Fruit fly (Drosophila melanogaster) whole organism, prepupa: ENCODE results near the gene Culd.

Experiments
- Blimp-1 ChIP-seq: fragments of 200-800 bp; sonication (Bioruptor generic); optimal IDR thresholded peaks from 3 replicates; lab custom pipeline; 2017; ENCODE audit warnings: missing biosample characterization, missing genetic modification characterization, mild to moderate bottlenecking, moderate library complexity, missing genetic modification reagents
- CG10669 ChIP-seq: fragments of 200-800 bp; sonication (Bioruptor generic); optimal IDR thresholded peaks from 3 replicates; lab custom pipeline; 2018; ENCODE audit warnings: missing biosample characterization, mild to moderate bottlenecking, missing genetic modification characterization, moderate library complexity
- CG11294 ChIP-seq: fragments of 200-800 bp; sonication (Bioruptor generic); IDR thresholded peaks from 2 replicates; pipeline ENCODE4 v1.3.6; 2022; ENCODE audit warnings: missing biosample characterization, missing genetic modification characterization
- CG11762 ChIP-seq: fragments of 200-800 bp; sonication (Bioruptor generic); optimal IDR thresholded peaks from 3 replicates; lab custom pipeline; 2016; ENCODE audit warnings: missing biosample characterization, missing genetic modification characterization; ENCODE audit not compliant: insufficient read depth
- CG11902 ChIP-seq: fragments of 200-800 bp; sonication (Bioruptor generic); optimal IDR thresholded peaks from 3 replicates; lab custom pipeline; 2016; ENCODE audit warnings: missing biosample characterization, missing genetic modification characterization
- CG15336 ChIP-seq: fragments of 200-800 bp; sonication (Bioruptor generic); IDR thresholded peaks from 2 replicates; pipeline ENCODE4 v1.3.6; 2022; ENCODE audit warnings: missing biosample characterization, missing genetic modification characterization
- CG1621 ChIP-seq: fragments of 200-800 bp; sonication (Bioruptor generic); optimal IDR thresholded peaks from 3 replicates; lab custom pipeline; 2018; ENCODE audit warnings: missing biosample characterization, mild to moderate bottlenecking, missing genetic modification characterization
- CG16779 ChIP-seq: fragments of 200-800 bp; sonication (Bioruptor generic); optimal IDR thresholded peaks from 3 replicates; lab custom pipeline; 2017; ENCODE audit warnings: missing biosample characterization, mild to moderate bottlenecking, missing genetic modification characterization
- CG3032 ChIP-seq: fragments of 200-800 bp; optimal IDR thresholded peaks from 2 replicates; lab custom pipeline; 2019; ENCODE audit warnings: missing biosample characterization, mild to moderate bottlenecking, missing genetic modification characterization, moderate library complexity
- CG31627 ChIP-seq: fragments of 200-800 bp; sonication (Bioruptor generic); optimal IDR thresholded peaks from 3 replicates; lab custom pipeline; 2016; ENCODE audit warnings: missing biosample characterization, missing genetic modification characterization
- CG32006 ChIP-seq: fragments of 200-800 bp; sonication (Bioruptor generic); optimal IDR thresholded peaks from 3 replicates; lab custom pipeline; 2017; ENCODE audit warnings: missing biosample characterization, mild to moderate bottlenecking, missing genetic modification characterization
- CG34406 ChIP-seq: fragments of 200-800 bp; sonication (Bioruptor generic); optimal IDR thresholded peaks from 3 replicates; lab custom pipeline; 2016; ENCODE audit warnings: missing biosample characterization, missing genetic modification characterization
- CG3919 ChIP-seq: fragments of 200-800 bp; sonication (Bioruptor generic); optimal IDR thresholded peaks from 3 replicates; lab custom pipeline; 2016; ENCODE audit warnings: missing biosample characterization, missing genetic modification characterization
- CG6163 ChIP-seq: fragments of 200-800 bp; sonication (Bioruptor generic); IDR thresholded peaks from 3 replicates; pipeline ENCODE4 v1.3.6; 2022; ENCODE audit warnings: missing biosample characterization, missing genetic modification characterization
- CG6276 ChIP-seq: fragments of 200-800 bp; sonication (Bioruptor generic); optimal IDR thresholded peaks from 2 replicates; lab custom pipeline; 2017; ENCODE audit warnings: missing biosample characterization, mild to moderate bottlenecking, missing genetic modification characterization
- CG6792 ChIP-seq: fragments of 200-800 bp; sonication (Bioruptor generic); optimal IDR thresholded peaks from 3 replicates; lab custom pipeline; 2016; ENCODE audit warnings: missing biosample characterization, missing genetic modification characterization
- CG6808 ChIP-seq: fragments of 200-800 bp; sonication (Bioruptor generic); optimal IDR thresholded peaks from 3 replicates; lab custom pipeline; 2017; ENCODE audit warnings: missing biosample characterization, missing genetic modification characterization, mild to moderate bottlenecking, moderate library complexity, missing genetic modification reagents
- CG6854 ChIP-seq: fragments of 200-800 bp; sonication (Bioruptor generic); optimal IDR thresholded peaks from 2 replicates; lab custom pipeline; 2017; ENCODE audit warnings: missing biosample characterization, mild to moderate bottlenecking, missing genetic modification characterization
- CG7368 ChIP-seq: fragments of 200-800 bp; sonication (Bioruptor generic); optimal IDR thresholded peaks from 3 replicates; lab custom pipeline; 2016; ENCODE audit warnings: missing biosample characterization, missing genetic modification characterization
- CG8119 ChIP-seq: fragments of 200-800 bp; sonication (Bioruptor generic); IDR thresholded peaks from 3 replicates; pipeline ENCODE4 v1.3.6; 2022; ENCODE audit warnings: missing biosample characterization, missing genetic modification characterization
- CG9139 ChIP-seq: fragments of 200-800 bp; sonication (Bioruptor generic); optimal IDR thresholded peaks from 3 replicates; lab custom pipeline; 2017; ENCODE audit warnings: missing biosample characterization, mild to moderate bottlenecking, missing genetic modification characterization
- Eip75B ChIP-seq: fragments of 200-800 bp; sonication (Bioruptor generic); optimal IDR thresholded peaks from 3 replicates; lab custom pipeline; 2016; ENCODE audit warnings: missing biosample characterization, missing genetic modification characterization
- Eip78C ChIP-seq: fragments of 200-800 bp; sonication (Bioruptor generic); peaks from one replicate; lab custom pipeline; 2016; ENCODE audit warnings: missing biosample characterization, missing genetic modification characterization
- Eip93F ChIP-seq: fragments of 200-800 bp; sonication (Bioruptor generic); optimal IDR thresholded peaks from 2 replicates; lab custom pipeline; 2016; ENCODE audit warnings: missing biosample characterization, mild to moderate bottlenecking, missing genetic modification characterization
- Ets21C ChIP-seq: fragments of 200-800 bp; sonication (Bioruptor generic); optimal IDR thresholded peaks from 3 replicates; lab custom pipeline; 2016; ENCODE audit warnings: missing biosample characterization, missing genetic modification characterization
- Hr39 ChIP-seq: fragments of 200-800 bp; sonication (Bioruptor generic); optimal IDR thresholded peaks from 2 replicates; lab custom pipeline; 2016; ENCODE audit warnings: missing biosample characterization, missing genetic modification characterization
- Hr4 ChIP-seq: fragments of 200-800 bp; sonication (Bioruptor generic); optimal IDR thresholded peaks from 3 replicates; lab custom pipeline; 2016; ENCODE audit warnings: missing biosample characterization, missing genetic modification characterization
- Lpt ChIP-seq: fragments of 200-800 bp; sonication (Bioruptor generic); optimal IDR thresholded peaks from 3 replicates; lab custom pipeline; 2016; ENCODE audit warnings: missing biosample characterization, missing genetic modification characterization
- Met ChIP-seq: fragments of 200-800 bp; sonication (Bioruptor generic); optimal IDR thresholded peaks from 3 replicates; lab custom pipeline; 2016; ENCODE audit warnings: missing biosample characterization, missing genetic modification characterization
- Sox15 ChIP-seq: fragments of 200-800 bp; sonication (Bioruptor generic); optimal IDR thresholded peaks from 3 replicates; lab custom pipeline; 2016; ENCODE audit warnings: missing biosample characterization, missing genetic modification characterization
- achi ChIP-seq: fragments of 200-800 bp; sonication (Bioruptor generic); optimal IDR thresholded peaks from 3 replicates; lab custom pipeline; 2016; ENCODE audit warnings: missing biosample characterization, missing genetic modification characterization
- acj6 ChIP-seq: fragments of 200-800 bp; sonication (Bioruptor generic); optimal IDR thresholded peaks from 3 replicates; lab custom pipeline; 2016; ENCODE audit warnings: missing biosample characterization, missing genetic modification characterization
- cyc ChIP-seq: fragments of 200-800 bp; sonication (Bioruptor generic); optimal IDR thresholded peaks from 3 replicates; lab custom pipeline; 2016; ENCODE audit warnings: missing biosample characterization, missing genetic modification characterization
- dac ChIP-seq: fragments of 200-800 bp; sonication (Bioruptor generic); optimal IDR thresholded peaks from 2 replicates; lab custom pipeline; 2017; ENCODE audit warnings: missing biosample characterization, mild to moderate bottlenecking, missing genetic modification characterization
- dsx ChIP-seq: fragments of 200-800 bp; optimal IDR thresholded peaks from 3 replicates; lab custom pipeline; 2019; ENCODE audit warnings: missing biosample characterization, mild to moderate bottlenecking, missing genetic modification characterization, moderate library complexity; ENCODE audit not compliant: poor library complexity, severe bottlenecking
- eg ChIP-seq: fragments of 200-800 bp; sonication (Bioruptor generic); IDR thresholded peaks from 3 replicates; pipeline ENCODE4 v1.3.6; 2022; ENCODE audit warnings: missing biosample characterization, missing genetic modification characterization
- esn ChIP-seq: fragments of 200-800 bp; sonication (Bioruptor generic); optimal IDR thresholded peaks from 2 replicates; lab custom pipeline; 2016; ENCODE audit warnings: missing biosample characterization, mild to moderate bottlenecking, missing genetic modification characterization, moderate library complexity
- fd59A ChIP-seq: fragments of 200-800 bp; sonication (Bioruptor generic); optimal IDR thresholded peaks from 2 replicates; lab custom pipeline; 2017; ENCODE audit warnings: missing biosample characterization, mild to moderate bottlenecking, missing genetic modification characterization, missing genetic modification reagents
- fd85E ChIP-seq: fragments of 200-800 bp; sonication (Bioruptor generic); optimal IDR thresholded peaks from 3 replicates; lab custom pipeline; 2016; ENCODE audit warnings: missing biosample characterization, missing genetic modification characterization
- lz ChIP-seq: fragments of 200-800 bp; sonication (Bioruptor generic); optimal IDR thresholded peaks from 3 replicates; lab custom pipeline; 2016; ENCODE audit warnings: missing biosample characterization, missing genetic modification characterization
- pdm3 ChIP-seq: fragments of 200-800 bp; sonication (Bioruptor generic); optimal IDR thresholded peaks from 3 replicates; lab custom pipeline; 2016; ENCODE audit warnings: missing biosample characterization, missing genetic modification characterization
- salr ChIP-seq, 2 experiments: fragments of 200-800 bp; sonication (Bioruptor generic); optimal IDR thresholded peaks; 3 replicates each; lab custom pipeline; 2016 to 2018; ENCODE audit warnings: missing biosample characterization in 2 of 2, missing genetic modification characterization in 2 of 2, mild to moderate bottlenecking in 1 of 2
- spab ChIP-seq: fragments of 200-800 bp; sonication (Bioruptor generic); optimal IDR thresholded peaks from 2 replicates; lab custom pipeline; 2017; ENCODE audit warnings: missing biosample characterization, mild to moderate bottlenecking, missing genetic modification characterization, missing genetic modification reagents
- ss ChIP-seq, 2 experiments: fragments of 200-800 bp; sonication (Bioruptor generic); optimal IDR thresholded peaks; 2 replicates in 1 of 2; 3 replicates in 1 of 2; lab custom pipeline; 2017 to 2018; ENCODE audit warnings: mild to moderate bottlenecking in 2 of 2, missing biosample characterization in 2 of 2, missing genetic modification characterization in 2 of 2, moderate library complexity in 1 of 2
- svp ChIP-seq: fragments of 200-800 bp; sonication (Bioruptor generic); peaks from one replicate; lab custom pipeline; 2016; ENCODE audit warnings: missing biosample characterization, missing genetic modification characterization
- topi ChIP-seq: fragments of 200-800 bp; sonication (Bioruptor generic); optimal IDR thresholded peaks from 3 replicates; lab custom pipeline; 2016; ENCODE audit warnings: missing biosample characterization, missing genetic modification characterization
- vri ChIP-seq: fragments of 200-800 bp; sonication (Bioruptor generic); optimal IDR thresholded peaks from 3 replicates; lab custom pipeline; 2016; ENCODE audit warnings: missing biosample characterization, mild to moderate bottlenecking, missing genetic modification characterization

Culd gene

DNA sequence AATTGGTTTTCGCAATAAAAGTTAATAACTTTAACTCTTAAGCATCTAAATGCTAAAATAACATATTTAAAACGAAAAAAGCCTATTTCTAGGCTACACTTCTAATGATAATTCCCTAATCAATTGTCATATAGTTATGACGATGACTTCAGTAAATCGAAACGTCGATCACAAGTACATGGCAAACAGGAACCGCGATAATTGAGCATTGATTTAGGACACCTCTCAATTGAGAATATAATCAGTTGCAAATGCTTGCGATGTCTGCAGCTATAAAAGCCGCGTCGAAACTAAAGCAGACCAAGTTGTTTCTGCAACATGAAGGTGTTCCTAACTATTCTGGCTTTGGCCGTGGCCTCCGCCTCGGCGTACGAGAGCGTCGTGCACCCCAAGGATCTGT lies 35.1 kb upstream of the Culd start, which contains the start of gene Jon66Ci:
TSS of gene Jon66Ci (plus strand) at position 301 of the 400 bp plus-strand sequence.
- TF ChIP-seq CG11902 = no peak
- no peak for TF ChIP-seq CG15336 (GFP tag; lab: Robert Waterston, UW)
- no peak for TF ChIP-seq Eip75B (GFP tag; lab: Kevin White, UChicago)
- no peak for TF ChIP-seq svp (GFP tag; lab: Kevin White, UChicago)
- no peak for TF ChIP-seq fd59A (GFP tag; lab: Kevin White, UChicago)
- no peak for TF ChIP-seq topi (GFP tag; lab: Kevin White, UChicago)
- TF ChIP-seq CG6163 (GFP tag; lab: Robert Waterston, UW) = no peak
- no peak for TF ChIP-seq CG16779 (tag; lab: Kevin White, UChicago)
- no peak for TF ChIP-seq pdm3 (GFP tag; lab: Kevin White, UChicago)
- no peak for TF ChIP-seq CG9139
- no peak for TF ChIP-seq CG7368
- no peak for TF ChIP-seq CG6792 (GFP tag; lab: Kevin White, UChicago)
- TF ChIP-seq Ets21C = no peak
- no peak for TF ChIP-seq CG3919 (GFP tag; lab: Kevin White, UChicago)
- no peak for TF ChIP-seq Eip93F (GFP tag; lab: Kevin White, UChicago)
- TF ChIP-seq spab (GFP tag; lab: Kevin White, UChicago) = no peak
- no peak for TF ChIP-seq Eip78C (GFP tag; lab: Kevin White, UChicago)
- TF ChIP-seq ss (GFP tag; optimal IDR thresholded peaks at IDR 0.05; lab: Kevin White, UChicago) = no peak
- no peak for TF ChIP-seq fd85E (GFP tag; lab: Kevin White, UChicago)
- no peak for TF ChIP-seq cyc (GFP tag; lab: Kevin White, UChicago)
- TF ChIP-seq, all 60 proteins: peak for 0

DNA sequence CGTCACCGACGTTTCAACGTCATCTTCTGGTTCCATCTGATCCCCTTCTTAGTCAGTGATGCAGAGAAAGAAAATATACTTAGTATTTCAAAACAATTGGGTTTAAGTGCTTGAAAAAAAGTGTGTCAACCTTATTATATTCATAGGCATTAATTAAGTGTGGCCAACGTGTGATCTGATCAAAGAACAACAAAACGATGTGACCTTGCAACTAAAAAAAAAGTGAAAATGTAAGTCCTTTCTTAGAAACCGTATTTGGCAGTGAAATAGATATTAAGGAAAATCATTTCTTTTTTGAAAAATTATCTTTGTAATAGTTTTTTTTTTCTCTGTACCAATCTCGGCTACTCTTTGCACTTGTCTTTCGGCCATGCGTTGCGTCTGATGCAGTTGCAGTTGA lies 29.0 kb upstream of the Culd start:
- TF ChIP-seq CG11762 (GFP tag; lab: Kevin White, UChicago) (peak; percentile 85), CG1621 (tag; lab: Kevin White, UChicago) (peak; percentile 66), CG8119 (GFP tag; lab: Robert Waterston, UW) (peak; percentile 82), Hr4 (GFP tag; lab: Kevin White, UChicago) (peak; percentile 81), fd59A (GFP tag; lab: Kevin White, UChicago) (peak; percentile 78), topi (GFP tag; lab: Kevin White, UChicago) (peak; percentile 84), CG16779 (tag; lab: Kevin White, UChicago) (peak; percentile 73), salr (GFP tag; optimal IDR thresholded peaks at IDR 0.05; lab: Kevin White, UChicago) (peak; percentile 61 to 87), Met (peak; percentile 77), esn (GFP tag; lab: Kevin White, UChicago) (peak; percentile 82), CG10669 (GFP tag; lab: Kevin White, UChicago) (peak; percentile 84), CG9139 (peak; percentile 56), ss (GFP tag; optimal IDR thresholded peaks at IDR 0.05; lab: Kevin White, UChicago) (peak in 1 of 2 experiments; percentile 83), fd85E (GFP tag; lab: Kevin White, UChicago) (peak; percentile 57), Blimp-1 (GFP tag; lab: Kevin White, UChicago) (peak; percentile 48), CG6808 (GFP tag; lab: Kevin White, UChicago) (peak; percentile 85), dac (GFP tag; lab: Kevin White, UChicago) (peak; percentile 54), CG11902 (peak; percentile 81), Hr39 (peak; percentile 81), CG6276 (GFP tag; lab: Kevin White, UChicago) (peak; percentile 77), CG7368 (peak; percentile 78), pdm3 (GFP tag; lab: Kevin White, UChicago) (peak; percentile 87), lz (peak; percentile 60), CG6163 (GFP tag; lab: Robert Waterston, UW) (peak; percentile 79), CG3032 (tag; lab: Kevin White, UChicago) (peak; percentile 79), Lpt (GFP tag; lab: Kevin White, UChicago) (peak; percentile 70), vri (peak; percentile 20), dsx (peak; percentile 70), acj6 (GFP tag; lab: Kevin White, UChicago) (peak; percentile 86), CG3919 (GFP tag; lab: Kevin White, UChicago) (peak; percentile 88), Sox15 (peak; percentile 78), achi (peak; percentile 86), CG6792 (GFP tag; lab: Kevin White, UChicago) (peak; percentile 85), CG11294 (peak; percentile 16; the same call in 1 of the 2 replicates), CG32006 (GFP tag; lab: Kevin White, UChicago) (peak; percentile 94), CG31627 (GFP tag; lab: Kevin White, UChicago) (peak; percentile 68), eg (GFP tag; lab: Robert Waterston, UW) (peak; percentile 60), CG34406 (peak; percentile 83), svp (GFP tag; lab: Kevin White, UChicago) (peak; percentile 89), CG6854 (GFP tag; lab: Kevin White, UChicago) (peak; percentile 28), Eip78C (GFP tag; lab: Kevin White, UChicago) (peak; percentile 97)
